Fruit fly (Drosophila melanogaster): ENCODE data around the gene v.
"Not testable (repeated sequence)": the region's sequence is repeated elsewhere in the genome, so short reads cannot be mapped to it uniquely, and the experiment has no call there.

DNA sequence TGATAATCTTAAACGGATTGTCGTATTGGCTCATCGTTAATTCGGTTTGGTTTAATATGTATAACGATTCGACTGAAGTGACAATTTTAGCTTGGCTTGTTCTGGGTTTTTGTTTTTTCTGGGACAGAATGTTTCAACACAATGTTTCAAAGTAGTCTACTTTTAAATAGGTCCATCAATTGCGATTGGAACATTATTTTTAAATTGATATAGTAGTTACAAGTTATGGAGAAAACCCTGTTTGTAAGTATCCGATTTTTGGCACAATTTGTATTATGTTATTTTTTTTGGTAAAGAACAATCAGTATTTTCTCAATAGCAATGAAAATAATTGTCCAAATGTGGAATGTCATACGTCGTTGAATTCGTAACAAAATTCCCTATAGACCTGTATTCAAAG is 27.2 kb downstream of the v start, which contains the start of gene Rab9Fa:
- not testable (repeated sequence) for TF ChIP-seq CG4496 (GFP tag; IDR thresholded peaks at IDR 0.05); Ets98B (GFP tag; IDR thresholded peaks at IDR 0.05); CG17806 (tag; optimal IDR thresholded peaks at IDR 0.05); CG14655 (GFP tag; optimal IDR thresholded peaks at IDR 0.05); fd96Ca (GFP tag; IDR thresholded peaks at IDR 0.05); CG8301 (tag; optimal IDR thresholded peaks at IDR 0.05); EcR (GFP tag; optimal IDR thresholded peaks at IDR 0.05); gl (tag; optimal IDR thresholded peaks at IDR 0.05); CG15710 (tag; optimal IDR thresholded peaks at IDR 0.05); rn (GFP tag; IDR thresholded peaks at IDR 0.05)

All from whole organism, pupa.